Worm (Caenorhabditis elegans): ENCODE measurements around the gene obr-1.

obr-1 gene

ce11 chrIII:11289876-11290275 lies 19.2 kb upstream of the obr-1 start:
- TF ChIP-seq lin-11 (tag; optimal IDR thresholded peaks at IDR 0.05) (no peak), che-1 (tag; optimal IDR thresholded peaks at IDR 0.05) (no peak), hlh-6 (tag; optimal IDR thresholded peaks at IDR 0.05) (no peak), eyg-1 (tag; optimal IDR thresholded peaks at IDR 0.05) (no peak)

- TF ChIP-seq pha-2 (tag; optimal IDR thresholded peaks at IDR 0.05) (no peak), ceh-30 (tag; optimal IDR thresholded peaks at IDR 0.05) (no peak), unc-86 (tag; optimal IDR thresholded peaks at IDR 0.05) (no peak), pax-1 (tag; optimal IDR thresholded peaks at IDR 0.05) (no peak), hlh-8 (tag; optimal IDR thresholded peaks at IDR 0.05) (no peak), T23F11.4 (GFP tag; optimal IDR thresholded peaks at IDR 0.05) (no peak), hlh-30 (tag; optimal IDR thresholded peaks at IDR 0.05; ENCODE audit: insufficient read depth) (no peak), rnt-1 (tag; optimal IDR thresholded peaks at IDR 0.05) (no peak), nfya-1 (tag; optimal IDR thresholded peaks at IDR 0.05) (no peak), dve-1 (tag; optimal IDR thresholded peaks at IDR 0.05) (no peak), pat-9 (tag; optimal IDR thresholded peaks at IDR 0.05) (no peak), ttx-3 (tag; optimal IDR thresholded peaks at IDR 0.05) (no peak), ama-1 (optimal IDR thresholded peaks at IDR 0.05) (no peak), pag-3 (tag; optimal IDR thresholded peaks at IDR 0.05; ENCODE audit: borderline replicate concordance) (no peak), che-1 (tag; optimal IDR thresholded peaks at IDR 0.05) (no peak)
These were observed 17.6 kb upstream of the obr-1 start for ce11 chrIII:11288295-11288694.

ce11 chrIII:11287340-11287739 lies 16.6 kb upstream of the obr-1 start:
- TF ChIP-seq ceh-48 (tag; optimal IDR thresholded peaks at IDR 0.05) (peak; percentile 35), rnt-1 (tag; optimal IDR thresholded peaks at IDR 0.05) (no peak)

- TF ChIP-seq nhr-11 (tag; optimal IDR thresholded peaks at IDR 0.05) (no peak), tbx-2 (tag; optimal IDR thresholded peaks at IDR 0.05) (peak; percentile 71), ceh-22 (tag; optimal IDR thresholded peaks at IDR 0.05) (no peak), ceh-6 (GFP tag; optimal IDR thresholded peaks at IDR 0.05) (no peak), ceh-31 (tag; optimal IDR thresholded peaks at IDR 0.05) (peak; percentile 84), pqm-1 (tag; optimal IDR thresholded peaks at IDR 0.05) (no peak), sox-4 (tag; optimal IDR thresholded peaks at IDR 0.05) (no peak), pha-4 (tag; optimal IDR thresholded peaks at IDR 0.05) (no peak), fkh-10 (GFP tag; optimal IDR thresholded peaks at IDR 0.05) (no peak), K09A11.1 (tag; optimal IDR thresholded peaks at IDR 0.05; ENCODE audit: insufficient read depth) (no peak), ttx-3 (tag; optimal IDR thresholded peaks at IDR 0.05) (no peak), odd-2 (tag; optimal IDR thresholded peaks at IDR 0.05) (no peak), hlh-13 (GFP tag; optimal IDR thresholded peaks at IDR 0.05) (no peak), fkh-6 (tag; optimal IDR thresholded peaks at IDR 0.05) (no peak), pat-9 (tag; optimal IDR thresholded peaks at IDR 0.05) (no peak), unc-86 (tag; optimal IDR thresholded peaks at IDR 0.05) (no peak), gmeb-2 (tag; optimal IDR thresholded peaks at IDR 0.05) (no peak), che-1 (tag; optimal IDR thresholded peaks at IDR 0.05) (no peak), ceh-9 (tag; optimal IDR thresholded peaks at IDR 0.05) (no peak), pros-1 (tag; optimal IDR thresholded peaks at IDR 0.05) (no peak), ceh-45 (GFP tag; IDR thresholded peaks at IDR 0.05) (no peak), C38D4.7 (GFP tag; optimal IDR thresholded peaks at IDR 0.05) (no peak), madf-2 (tag; optimal IDR thresholded peaks at IDR 0.05) (no peak), ama-1 (optimal IDR thresholded peaks at IDR 0.05) (no peak), ref-2 (tag; optimal IDR thresholded peaks at IDR 0.05) (no peak), unc-42 (tag; optimal IDR thresholded peaks at IDR 0.05) (peak; percentile 71), F13H6.1 (tag; optimal IDR thresholded peaks at IDR 0.05) (no peak), hlh-8 (tag; optimal IDR thresholded peaks at IDR 0.05) (peak; percentile 34), sdc-2 (tag; optimal IDR thresholded peaks at IDR 0.05) (no peak), K02D7.2 (tag; optimal IDR thresholded peaks at IDR 0.05) (no peak), ceh-48 (tag; optimal IDR thresholded peaks at IDR 0.05) (no peak), hlh-30 (tag; optimal IDR thresholded peaks at IDR 0.05; ENCODE audit: insufficient read depth) (no peak), ceh-2 (tag; optimal IDR thresholded peaks at IDR 0.05) (peak; percentile 77), nhr-232 (tag; optimal IDR thresholded peaks at IDR 0.05) (no peak), fax-1 (tag; optimal IDR thresholded peaks at IDR 0.05) (peak; percentile 14), unc-55 (GFP tag; optimal IDR thresholded peaks at IDR 0.05) (no peak), eyg-1 (tag; optimal IDR thresholded peaks at IDR 0.05) (no peak)
These were observed 15.4 kb upstream of the obr-1 start for ce11 chrIII:11286069-11286468.
